Fruit fly (Drosophila melanogaster) whole organism: ENCODE measurements around the gene Sgs8.

ENCODE experiments used
- Dll ChIP-seq: fragments of >200 bp; optimal IDR thresholded peaks from 2 replicates; lab custom pipeline; 2017
- EcR ChIP-seq, 2 experiments: fragments of >200 bp; optimal IDR thresholded peaks; 2 replicates each; lab custom pipeline; 2017; ENCODE audit warnings: missing biosample characterization in 2 of 2, missing genetic modification characterization in 2 of 2, missing genetic modification reagents in 2 of 2
- psq ChIP-seq: fragments of >200 bp; optimal IDR thresholded peaks from 2 replicates; lab custom pipeline; 2017

DNA sequence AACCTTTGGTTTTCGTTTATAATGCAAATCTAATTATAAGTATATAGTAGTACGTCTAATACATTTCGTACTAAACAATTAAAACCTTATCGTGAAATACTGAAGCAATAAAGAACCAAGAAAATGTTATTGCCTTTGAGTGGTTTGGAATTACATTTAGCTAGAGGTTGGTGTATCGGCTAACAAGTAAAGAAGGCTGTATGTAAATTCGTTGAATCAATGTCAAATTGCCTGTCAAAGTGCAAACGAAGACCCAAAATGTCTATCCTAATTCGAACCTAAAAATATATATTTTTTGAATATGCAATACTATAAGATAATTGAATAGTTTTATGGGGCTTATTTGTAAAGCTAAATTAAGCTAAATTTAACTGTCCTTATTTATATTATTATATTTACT lies 2.0 kb upstream of the Sgs8 start:
- no peak for TF ChIP-seq psq (lab: Kevin White, UChicago)
- no peak for TF ChIP-seq EcR (GFP tag; optimal IDR thresholded peaks at IDR 0.05; lab: Kevin White, UChicago)
- no peak for TF ChIP-seq Dll (lab: Kevin White, UChicago)
